Fruit fly (Drosophila melanogaster) whole organism, embryonic: ENCODE results near the gene Ythdc1.

ENCODE experiments used
- C15 ChIP-seq: fragments of 200-800 bp; sonication (Bioruptor generic); IDR thresholded peaks from 3 replicates; pipeline ENCODE4 v1.3.6; 2022; ENCODE audit warnings: missing biosample characterization, missing genetic modification characterization
- CG11560 ChIP-seq: fragments of 200-800 bp; sonication (Bioruptor generic); IDR thresholded peaks from 3 replicates; pipeline ENCODE4 v1.3.6; 2022; ENCODE audit warnings: missing biosample characterization, missing genetic modification characterization
- CG11695 ChIP-seq: fragments of 200-800 bp; sonication (Bioruptor generic); IDR thresholded peaks from 3 replicates; pipeline ENCODE4 v1.3.6; 2022; ENCODE audit warnings: missing biosample characterization, missing genetic modification characterization
- CG12942 ChIP-seq: fragments of 200-800 bp; sonication (Bioruptor generic); optimal IDR thresholded peaks from 3 replicates; lab custom pipeline; 2016; ENCODE audit warnings: missing biosample characterization, missing genetic modification characterization
- CG14710 ChIP-seq: fragments of 200-800 bp; sonication (Bioruptor generic); optimal IDR thresholded peaks from 3 replicates; lab custom pipeline; 2019; ENCODE audit warnings: missing biosample characterization, mild to moderate bottlenecking, missing genetic modification characterization, moderate library complexity
- CG14860 ChIP-seq: fragments of 200-800 bp; sonication (Bioruptor generic); IDR thresholded peaks from 3 replicates; pipeline ENCODE4 v1.3.6; 2022; ENCODE audit warnings: missing biosample characterization, missing genetic modification characterization; ENCODE audit not compliant: partially characterized antibody
- CG16813 ChIP-seq: fragments of 200-800 bp; sonication (Bioruptor generic); IDR thresholded peaks from 3 replicates; pipeline ENCODE4 v1.3.6; 2022; ENCODE audit warnings: missing biosample characterization, missing genetic modification characterization; ENCODE audit not compliant: partially characterized antibody
- CG17829 ChIP-seq: fragments of 200-800 bp; optimal IDR thresholded peaks from 2 replicates; lab custom pipeline; 2019; ENCODE audit warnings: missing biosample characterization, mild to moderate bottlenecking, missing genetic modification characterization, moderate library complexity
- CG18476 ChIP-seq: fragments of 200-800 bp; sonication (Bioruptor generic); optimal IDR thresholded peaks from 2 replicates; lab custom pipeline; 2016; ENCODE audit warnings: missing biosample characterization, mild to moderate bottlenecking, missing genetic modification characterization
- CG3163 ChIP-seq: fragments of 200-800 bp; sonication (Bioruptor generic); optimal IDR thresholded peaks from 3 replicates; lab custom pipeline; 2016; ENCODE audit warnings: missing biosample characterization, missing genetic modification characterization
- CG32532 ChIP-seq: fragments of 200-800 bp; sonication (Bioruptor generic); IDR thresholded peaks from 2 replicates; pipeline ENCODE4 v1.3.6; 2022; ENCODE audit warnings: missing biosample characterization, missing genetic modification characterization
- CG42726 ChIP-seq: fragments of 200-800 bp; sonication (Bioruptor generic); IDR thresholded peaks from 2 replicates; pipeline ENCODE4 v1.3.6; 2022; ENCODE audit warnings: missing biosample characterization, missing genetic modification characterization; ENCODE audit not compliant: partially characterized antibody
- CG4360 ChIP-seq: fragments of 200-800 bp; sonication (Bioruptor generic); IDR thresholded peaks from 2 replicates; pipeline ENCODE4 v1.3.6; 2022; ENCODE audit warnings: missing biosample characterization, missing genetic modification characterization
- CG43689 ChIP-seq: fragments of 200-800 bp; sonication (Bioruptor generic); IDR thresholded peaks from 2 replicates; pipeline ENCODE4 v1.3.6; 2022; ENCODE audit warnings: missing biosample characterization, missing genetic modification characterization
- CG7372 ChIP-seq: fragments of 200-800 bp; sonication (Bioruptor generic); IDR thresholded peaks from 2 replicates; pipeline ENCODE4 v1.3.6; 2022; ENCODE audit warnings: missing biosample characterization, missing genetic modification characterization
- CG9932 ChIP-seq: fragments of 200-800 bp; sonication (Bioruptor generic); IDR thresholded peaks from 2 replicates; pipeline ENCODE4 v1.3.6; 2022; ENCODE audit warnings: missing biosample characterization, missing genetic modification characterization
- Dll ChIP-seq: fragments of 200-800 bp; sonication (Bioruptor generic); IDR thresholded peaks from 4 replicates; pipeline ENCODE4 v1.3.6; 2022; ENCODE audit warnings: missing biosample characterization, missing genetic modification characterization; ENCODE audit not compliant: partially characterized antibody
- Dref ChIP-seq: fragments of 200-800 bp; sonication (Bioruptor generic); IDR thresholded peaks from 2 replicates; pipeline ENCODE4 v1.3.6; 2022; ENCODE audit warnings: missing biosample characterization, missing genetic modification characterization
- Mad ChIP-seq: fragments of 200-800 bp; sonication (Bioruptor generic); optimal IDR thresholded peaks from 2 replicates; lab custom pipeline; 2016; ENCODE audit warnings: missing biosample characterization, missing genetic modification characterization
- Nf-YC ChIP-seq: fragments of 200-800 bp; optimal IDR thresholded peaks from 3 replicates; lab custom pipeline; 2019; ENCODE audit warnings: missing biosample characterization, mild to moderate bottlenecking, missing genetic modification characterization, moderate library complexity
- PHDP ChIP-seq: fragments of 200-800 bp; sonication (Bioruptor generic); optimal IDR thresholded peaks from 3 replicates; lab custom pipeline; 2018; ENCODE audit warnings: missing biosample characterization, mild to moderate bottlenecking, missing genetic modification characterization, moderate library complexity
- Pdp1 ChIP-seq, 2 experiments: fragments of 200-800 bp; sonication (Bioruptor generic); optimal IDR thresholded peaks; 3 replicates each; lab custom pipeline; 2016; ENCODE audit warnings: missing biosample characterization in 2 of 2, missing genetic modification characterization in 2 of 2, mild to moderate bottlenecking in 1 of 2, moderate library complexity in 1 of 2
- Sin3A ChIP-seq: fragments of >200 bp; optimal IDR thresholded peaks from 2 replicates; lab custom pipeline; 2018
- amos ChIP-seq: fragments of 200-800 bp; sonication (Bioruptor generic); IDR thresholded peaks from 2 replicates; pipeline ENCODE4 v1.3.6; 2022; ENCODE audit warnings: missing biosample characterization, missing genetic modification characterization; ENCODE audit not compliant: partially characterized antibody
- br ChIP-seq: fragments of >200 bp; optimal IDR thresholded peaks from 2 replicates; lab custom pipeline; 2017
- btn ChIP-seq: fragments of 200-800 bp; sonication (Bioruptor generic); optimal IDR thresholded peaks from 2 replicates; lab custom pipeline; 2016; ENCODE audit warnings: missing biosample characterization, missing genetic modification characterization
- crp ChIP-seq, 2 experiments: fragments of 200-800 bp; sonication (Bioruptor generic); optimal IDR thresholded peaks; 2 replicates in 1 of 2; 3 replicates in 1 of 2; lab custom pipeline; 2017; ENCODE audit warnings: missing biosample characterization in 2 of 2, missing genetic modification characterization in 2 of 2, mild to moderate bottlenecking in 1 of 2, moderate library complexity in 1 of 2
- eyg ChIP-seq: fragments of 200-800 bp; sonication (Bioruptor generic); optimal IDR thresholded peaks from 3 replicates; lab custom pipeline; 2016; ENCODE audit warnings: missing biosample characterization, missing genetic modification characterization
- fd3F ChIP-seq: fragments of 200-800 bp; sonication (Bioruptor generic); optimal IDR thresholded peaks from 2 replicates; lab custom pipeline; 2018; ENCODE audit warnings: missing biosample characterization, mild to moderate bottlenecking, missing genetic modification characterization, moderate library complexity
- fu2 ChIP-seq: fragments of 200-800 bp; sonication (Bioruptor generic); optimal IDR thresholded peaks from 2 replicates; lab custom pipeline; 2016; ENCODE audit warnings: missing biosample characterization, missing genetic modification characterization
- gsb-n ChIP-seq: fragments of 200-800 bp; sonication (Bioruptor generic); optimal IDR thresholded peaks from 3 replicates; lab custom pipeline; 2018; ENCODE audit warnings: missing biosample characterization, mild to moderate bottlenecking, missing genetic modification characterization
- hb ChIP-seq: fragments of 200-800 bp; sonication (Bioruptor generic); IDR thresholded peaks from 3 replicates; pipeline ENCODE4 v1.3.6; 2022; ENCODE audit warnings: missing biosample characterization, missing genetic modification characterization; ENCODE audit not compliant: partially characterized antibody
- kah ChIP-seq: fragments of 200-800 bp; sonication (Bioruptor generic); optimal IDR thresholded peaks from 2 replicates; lab custom pipeline; 2018; ENCODE audit warnings: missing biosample characterization, mild to moderate bottlenecking, missing genetic modification characterization
- lab ChIP-seq: fragments of 200-800 bp; sonication (Bioruptor generic); optimal IDR thresholded peaks from 3 replicates; lab custom pipeline; 2017; ENCODE audit warnings: missing biosample characterization, missing genetic modification characterization, mild to moderate bottlenecking, moderate library complexity, missing genetic modification reagents
- lilli ChIP-seq: fragments of 200-800 bp; sonication (Bioruptor generic); optimal IDR thresholded peaks from 3 replicates; lab custom pipeline; 2016; ENCODE audit warnings: missing biosample characterization, missing genetic modification characterization
- lmd ChIP-seq: fragments of 200-800 bp; sonication (Bioruptor generic); IDR thresholded peaks from 2 replicates; pipeline ENCODE4 v1.3.6; 2022; ENCODE audit warnings: missing biosample characterization, missing genetic modification characterization
- mam ChIP-seq: fragments of 200-800 bp; sonication (Bioruptor generic); optimal IDR thresholded peaks from 3 replicates; lab custom pipeline; 2016; ENCODE audit warnings: missing biosample characterization, missing genetic modification characterization
- mld ChIP-seq: fragments of 200-800 bp; sonication (Bioruptor generic); IDR thresholded peaks from 3 replicates; pipeline ENCODE4 v1.3.6; 2022; ENCODE audit warnings: missing biosample characterization, missing genetic modification characterization; ENCODE audit not compliant: partially characterized antibody
- p53 ChIP-seq: fragments of 200-800 bp; sonication (Bioruptor generic); optimal IDR thresholded peaks from 2 replicates; lab custom pipeline; 2016; ENCODE audit warnings: missing biosample characterization, missing genetic modification characterization
- pros ChIP-seq: fragments of 200-800 bp; sonication (Bioruptor generic); optimal IDR thresholded peaks from 3 replicates; lab custom pipeline; 2019; ENCODE audit warnings: missing biosample characterization, mild to moderate bottlenecking, missing genetic modification characterization, moderate library complexity
- repo ChIP-seq: fragments of 200-800 bp; sonication (Bioruptor generic); optimal IDR thresholded peaks from 2 replicates; lab custom pipeline; 2016; ENCODE audit warnings: missing biosample characterization, missing genetic modification characterization
- scrt ChIP-seq: fragments of 200-800 bp; sonication (Bioruptor generic); optimal IDR thresholded peaks from 2 replicates; lab custom pipeline; 2018; ENCODE audit warnings: missing biosample characterization, mild to moderate bottlenecking, missing genetic modification characterization, moderate library complexity
- slou ChIP-seq: fragments of 200-800 bp; sonication (Bioruptor generic); optimal IDR thresholded peaks from 3 replicates; lab custom pipeline; 2016; ENCODE audit warnings: missing biosample characterization, missing genetic modification characterization
- tin ChIP-seq: fragments of 200-800 bp; sonication (Bioruptor generic); optimal IDR thresholded peaks from 3 replicates; lab custom pipeline; 2016; ENCODE audit warnings: missing biosample characterization, missing genetic modification characterization
- tup ChIP-seq: fragments of 200-800 bp; sonication (Bioruptor generic); optimal IDR thresholded peaks from 2 replicates; lab custom pipeline; 2016; ENCODE audit warnings: missing biosample characterization, mild to moderate bottlenecking, missing genetic modification characterization, moderate library complexity
- twi ChIP-seq: fragments of 200-800 bp; optimal IDR thresholded peaks from 2 replicates; lab custom pipeline; 2019; ENCODE audit warnings: missing biosample characterization, mild to moderate bottlenecking, missing genetic modification characterization, moderate library complexity
- wor ChIP-seq: fragments of 200-800 bp; sonication (Bioruptor generic); IDR thresholded peaks from 2 replicates; pipeline ENCODE4 v1.3.6; 2022; ENCODE audit warnings: missing biosample characterization, missing genetic modification characterization
- zf30C ChIP-seq: fragments of 200-800 bp; sonication (Bioruptor generic); optimal IDR thresholded peaks from 3 replicates; lab custom pipeline; 2018; ENCODE audit warnings: missing biosample characterization, mild to moderate bottlenecking, missing genetic modification characterization

The Ythdc1 gene

dm6 chr3L:3325925-3326903 lies 47.8 kb downstream of the Ythdc1 start, which contains the start of gene Gtpx (continued):
- peak; percentile 13 for TF ChIP-seq tin (GFP tag; lab: Kevin White, UChicago)
- TF ChIP-seq PHDP (tag; lab: Kevin White, UChicago): peak; percentile 41
- no peak for TF ChIP-seq gsb-n (tag; lab: Kevin White, UChicago)
- TF ChIP-seq tup: no peak
- peak; percentile 11 for TF ChIP-seq fu2 (GFP tag; lab: Kevin White, UChicago)
- no peak for TF ChIP-seq CG42726 (GFP tag; lab: Robert Waterston, UW)
- TF ChIP-seq CG14860 (GFP tag; lab: Robert Waterston, UW): no peak
- peak in 1 of 2 experiments; percentile 22 for TF ChIP-seq crp (GFP tag; optimal IDR thresholded peaks at IDR 0.05; lab: Kevin White, UChicago)
- no peak for TF ChIP-seq hb (GFP tag; lab: Robert Waterston, UW)
- TF ChIP-seq twi (tag; lab: Kevin White, UChicago): peak; percentile 23
- no peak for TF ChIP-seq CG4360 (GFP tag; lab: Robert Waterston, UW)
- no peak for TF ChIP-seq lab (GFP tag; lab: Kevin White, UChicago)
- TF ChIP-seq CG11695: no peak
- TF ChIP-seq CG11560 (tag; lab: Robert Waterston, UW): no peak
- peak; percentile 63 for TF ChIP-seq mam (GFP tag; lab: Kevin White, UChicago)
- peak; percentile 46 for TF ChIP-seq amos (GFP tag; lab: Robert Waterston, UW)
- no peak for TF ChIP-seq scrt (GFP tag; lab: Kevin White, UChicago)
- TF ChIP-seq Dll (GFP tag; lab: Robert Waterston, UW): peak; percentile 51; the same call in 2 of the 4 replicates
- TF ChIP-seq lmd: peak; percentile 20; the same call in 1 of the 2 replicates
- TF ChIP-seq fd3F (GFP tag; lab: Kevin White, UChicago): peak; percentile 29
- TF ChIP-seq Pdp1 (GFP tag; optimal IDR thresholded peaks at IDR 0.05; lab: Kevin White, UChicago): peak; percentile 55 to 81
- TF ChIP-seq pros (GFP tag; lab: Kevin White, UChicago): no peak
- TF ChIP-seq slou (GFP tag; lab: Kevin White, UChicago): no peak
- no peak for TF ChIP-seq mld (GFP tag; lab: Robert Waterston, UW)
- TF ChIP-seq wor (GFP tag; lab: Robert Waterston, UW): no peak
- peak; percentile 53 for TF ChIP-seq Nf-YC (tag; lab: Kevin White, UChicago)
- no peak for TF ChIP-seq CG16813 (GFP tag; lab: Robert Waterston, UW)
- peak; percentile 31 for TF ChIP-seq p53 (GFP tag; lab: Kevin White, UChicago)
- TF ChIP-seq lilli (GFP tag; lab: Kevin White, UChicago): peak; percentile 66
- peak; percentile 31; the same call in 1 of the 2 replicates for TF ChIP-seq Dref (GFP tag; lab: Robert Waterston, UW)
- TF ChIP-seq CG9932 (GFP tag; lab: Robert Waterston, UW): peak; percentile 69
- no peak for TF ChIP-seq CG7372
- peak; percentile 65 for TF ChIP-seq CG14710
- peak; percentile 32 for TF ChIP-seq CG18476 (GFP tag; lab: Kevin White, UChicago)
- no peak for TF ChIP-seq CG43689 (GFP tag; lab: Robert Waterston, UW)
- no peak for TF ChIP-seq btn (GFP tag; lab: Kevin White, UChicago)
- no peak for TF ChIP-seq kah (GFP tag; lab: Kevin White, UChicago)
- TF ChIP-seq CG3163 (GFP tag; lab: Kevin White, UChicago): peak; percentile 21
- TF ChIP-seq C15: no peak
- TF ChIP-seq br (lab: Kevin White, UChicago): no peak
- no peak for TF ChIP-seq repo (GFP tag; lab: Kevin White, UChicago)
- peak; percentile 9 for TF ChIP-seq Mad (GFP tag; lab: Kevin White, UChicago)
- TF ChIP-seq CG12942 (GFP tag; lab: Kevin White, UChicago): no peak
- TF ChIP-seq zf30C: no peak
- no peak for TF ChIP-seq CG32532
- TF ChIP-seq Sin3A (lab: Kevin White, UChicago): peak; percentile 96
- no peak for TF ChIP-seq eyg (GFP tag; lab: Kevin White, UChicago)
- peak; percentile 41 for TF ChIP-seq CG17829 (tag; lab: Kevin White, UChicago)
